Fruit fly (Drosophila melanogaster): ENCODE results near the gene Mob2.

The Mob2 gene

DNA sequence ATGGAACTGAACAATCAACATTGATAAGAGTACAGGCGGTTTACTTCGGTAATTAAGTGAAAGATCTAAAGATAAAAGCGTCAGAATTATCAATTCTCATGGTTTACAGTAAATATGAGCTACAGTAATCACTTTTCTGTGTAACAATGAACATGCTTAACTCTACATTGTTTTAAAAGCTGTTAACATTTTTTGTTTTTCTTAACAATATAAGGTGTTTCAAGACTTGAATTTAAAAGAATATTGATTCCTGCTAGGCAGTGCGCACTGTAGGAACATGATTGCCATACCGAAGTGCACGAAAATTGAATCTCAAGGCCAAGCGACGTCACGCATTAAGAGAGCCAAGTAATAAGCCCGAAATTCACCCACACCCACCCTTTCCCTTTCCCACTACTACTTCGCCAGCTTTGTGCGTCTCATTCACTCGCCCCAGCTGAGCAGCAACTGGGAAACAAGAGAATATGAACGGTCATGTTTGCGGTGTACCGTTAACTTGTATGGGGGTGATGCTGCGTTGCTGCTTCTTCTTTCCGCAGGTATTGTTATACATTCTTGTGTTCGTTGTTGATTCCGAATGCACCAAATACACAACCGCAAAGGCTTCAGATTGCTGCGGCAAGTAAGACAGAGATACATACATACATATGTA lies 70.7 kb downstream of the Mob2 start (continued):
- TF ChIP-seq chif (GFP tag; optimal IDR thresholded peaks at IDR 0.05) (peak; percentile 1 to 53), CG1233 (GFP tag; optimal IDR thresholded peaks at IDR 0.05) (no peak), CG32772 (GFP tag; IDR thresholded peaks at IDR 0.05) (peak; percentile 58; the same call in 1 of the 2 replicates), Abd-B (GFP tag; optimal IDR thresholded peaks at IDR 0.05) (peak; percentile 37), CG34224 (GFP tag; IDR thresholded peaks at IDR 0.05; ENCODE audit: partially characterized antibody) (no peak), CG10147 (GFP tag; optimal IDR thresholded peaks at IDR 0.05) (peak; percentile 55), CG17385 (GFP tag; optimal IDR thresholded peaks at IDR 0.05) (peak; percentile 64), otp (GFP tag; IDR thresholded peaks at IDR 0.05) (peak; percentile 55; the same call in 1 of the 3 replicates), pan (optimal IDR thresholded peaks at IDR 0.05) (no peak), pan (GFP tag; optimal IDR thresholded peaks at IDR 0.05 in 1 of 2, IDR thresholded peaks at IDR 0.05 in 1 of 2) (peak in 1 of 2 experiments; percentile 83), CG6654 (GFP tag; optimal IDR thresholded peaks at IDR 0.05) (peak; percentile 13), Med (GFP tag) (peak; percentile 89), Bdp1 (GFP tag; optimal IDR thresholded peaks at IDR 0.05) (no peak), shn (GFP tag; optimal IDR thresholded peaks at IDR 0.05) (peak; percentile 31), CG4617 (GFP tag; optimal IDR thresholded peaks at IDR 0.05; ENCODE audit: borderline replicate concordance) (no peak), CG2678 (tag; optimal IDR thresholded peaks at IDR 0.05) (peak; percentile 78), trh (GFP tag; optimal IDR thresholded peaks at IDR 0.05) (no peak), tx (GFP tag; optimal IDR thresholded peaks at IDR 0.05) (peak; percentile 30), CG18764 (GFP tag; optimal IDR thresholded peaks at IDR 0.05) (no peak), CG3995 (GFP tag; optimal IDR thresholded peaks at IDR 0.05) (peak; percentile 11), wdn (GFP tag; IDR thresholded peaks at IDR 0.05) (peak; percentile 46; the same call in 1 of the 2 replicates), aop (GFP tag; IDR thresholded peaks at IDR 0.05) (peak; percentile 30; the same call in 1 of the 2 replicates), peb (GFP tag; IDR thresholded peaks at IDR 0.05) (0 out of 2 replicates have a peak, but pooled peaks have one; percentile 12), jing (GFP tag; optimal IDR thresholded peaks at IDR 0.05) (peak; percentile 28), CG17568 (GFP tag; optimal IDR thresholded peaks at IDR 0.05) (no peak), bsh (GFP tag; optimal IDR thresholded peaks at IDR 0.05) (peak in 1 of 2 experiments; percentile 65), CG3847 (GFP tag; IDR thresholded peaks at IDR 0.05) (peak; percentile 64), run (tag; optimal IDR thresholded peaks at IDR 0.05) (peak; percentile 5), sd (tag; optimal IDR thresholded peaks at IDR 0.05) (peak; percentile 37), CG8290 (GFP tag; optimal IDR thresholded peaks at IDR 0.05) (no peak), CG8290 (tag; optimal IDR thresholded peaks at IDR 0.05) (peak in 1 of 2 experiments; percentile 83), oc (tag; optimal IDR thresholded peaks at IDR 0.05) (peak; percentile 21), CG17328 (GFP tag; IDR thresholded peaks at IDR 0.05) (peak; percentile 68), fd96Cb (tag; optimal IDR thresholded peaks at IDR 0.05) (peak; percentile 50), CG10321 (GFP tag; IDR thresholded peaks at IDR 0.05) (no peak), Ada2b (GFP tag; IDR thresholded peaks at IDR 0.05) (peak; percentile 73), Rx (GFP tag; IDR thresholded peaks at IDR 0.05) (peak; percentile 44; the same call in 1 of the 2 replicates), sug (tag; optimal IDR thresholded peaks at IDR 0.05) (peak; percentile 45), Hr78 (GFP tag; optimal IDR thresholded peaks at IDR 0.05) (peak in 1 of 2 experiments; percentile 13), CG18262 (tag; optimal IDR thresholded peaks at IDR 0.05) (peak; percentile 66), CG18599 (GFP tag; optimal IDR thresholded peaks at IDR 0.05) (peak; percentile 72), sens (GFP tag) (peak; percentile 89), CG8089 (GFP tag; optimal IDR thresholded peaks at IDR 0.05) (no peak), CG12299 (tag; optimal IDR thresholded peaks at IDR 0.05) (peak; percentile 9), CG17359 (tag; optimal IDR thresholded peaks at IDR 0.05) (peak; percentile 62), Gug (GFP tag; IDR thresholded peaks at IDR 0.05) (peak; percentile 57; the same call in 3 of the 4 replicates), CG10979 (tag; optimal IDR thresholded peaks at IDR 0.05) (peak; percentile 49), ab (GFP tag; optimal IDR thresholded peaks at IDR 0.05) (no peak), CG32532 (GFP tag; IDR thresholded peaks at IDR 0.05) (peak; percentile 81)

Measured in whole organism, embryonic.